Fruit fly (Drosophila melanogaster): ENCODE measurements around the gene rho-4.
A peak's percentile ranks its signal among the peaks of the same experiment; 100 is the strongest.
"Not testable (repeated sequence)": the region's sequence is repeated elsewhere in the genome, so short reads cannot be mapped to it uniquely, and the experiment has no call there.

Gene rho-4

dm6 chrX:11599589-11599988 is at the start of gene rho-4:
Gene rho-4, plus strand, starts transcription at chrX:11599838.
- TF ChIP-seq Abd-B, GATAd, usp (GFP tag; optimal IDR thresholded peaks at IDR 0.05): not testable (repeated sequence)

dm6 chrX:11550078-11550477 is 49.6 kb upstream of the rho-4 start:
- TF ChIP-seq foxo (GFP tag; optimal IDR thresholded peaks at IDR 0.05) (peak in 1 of 2 experiments; percentile 64), dmrt93B (GFP tag; optimal IDR thresholded peaks at IDR 0.05) (no peak), Sp1 (GFP tag; optimal IDR thresholded peaks at IDR 0.05) (peak; percentile 30), pan (optimal IDR thresholded peaks at IDR 0.05) (no peak), rgr (GFP tag; optimal IDR thresholded peaks at IDR 0.05) (peak; percentile 73), HLH106 (tag; optimal IDR thresholded peaks at IDR 0.05) (peak; percentile 48), OdsH (GFP tag; optimal IDR thresholded peaks at IDR 0.05) (peak; percentile 27), br (GFP tag; optimal IDR thresholded peaks at IDR 0.05) (peak; percentile 27), psq (GFP tag; optimal IDR thresholded peaks at IDR 0.05) (peak; percentile 25), h (GFP tag; optimal IDR thresholded peaks at IDR 0.05) (peak; percentile 66), fru (GFP tag; optimal IDR thresholded peaks at IDR 0.05) (peak; percentile 39), Myc (optimal IDR thresholded peaks at IDR 0.05) (no peak), ey (GFP tag; optimal IDR thresholded peaks at IDR 0.05) (peak; percentile 58), Hnf4 (GFP tag; optimal IDR thresholded peaks at IDR 0.05) (peak; percentile 20), dsf (GFP tag; optimal IDR thresholded peaks at IDR 0.05; ENCODE audit: borderline replicate concordance) (no peak), Jra (GFP tag; optimal IDR thresholded peaks at IDR 0.05) (no peak), jim (GFP tag; optimal IDR thresholded peaks at IDR 0.05) (no peak)

dm6 chrX:11555070-11555469 is 44.6 kb upstream of the rho-4 start:
- TF ChIP-seq lola (GFP tag; optimal IDR thresholded peaks at IDR 0.05) (no peak), Hnf4 (GFP tag; optimal IDR thresholded peaks at IDR 0.05) (peak; percentile 44), brk (GFP tag; optimal IDR thresholded peaks at IDR 0.05) (peak; percentile 18)

- no peak for TF ChIP-seq Hr83 (GFP tag; optimal IDR thresholded peaks at IDR 0.05; ENCODE audit: poor library complexity, severe bottlenecking)
- no peak for TF ChIP-seq tai (GFP tag; optimal IDR thresholded peaks at IDR 0.05)
- TF ChIP-seq lola (GFP tag; optimal IDR thresholded peaks at IDR 0.05), result no peak
- no peak for TF ChIP-seq brk (GFP tag; optimal IDR thresholded peaks at IDR 0.05)
- no peak for TF ChIP-seq jim (GFP tag; optimal IDR thresholded peaks at IDR 0.05)
- TF ChIP-seq CG9705 (GFP tag; optimal IDR thresholded peaks at IDR 0.05), result no peak
- no peak for TF ChIP-seq rgr (GFP tag; optimal IDR thresholded peaks at IDR 0.05)
- TF ChIP-seq Myc (optimal IDR thresholded peaks at IDR 0.05), result no peak
- TF ChIP-seq sage (GFP tag; optimal IDR thresholded peaks at IDR 0.05), result no peak
- no peak for TF ChIP-seq Hr78 (GFP tag; optimal IDR thresholded peaks at IDR 0.05)
- TF ChIP-seq GATAd (GFP tag; optimal IDR thresholded peaks at IDR 0.05), result no peak
- TF ChIP-seq Dfd (GFP tag; optimal IDR thresholded peaks at IDR 0.05), result no peak
- TF ChIP-seq Sp1 (GFP tag; optimal IDR thresholded peaks at IDR 0.05), result no peak
- no peak for TF ChIP-seq HLH106 (tag; optimal IDR thresholded peaks at IDR 0.05)
- no peak for TF ChIP-seq Rel (GFP tag; optimal IDR thresholded peaks at IDR 0.05)
- TF ChIP-seq Rel (tag; optimal IDR thresholded peaks at IDR 0.05), result no peak
- TF ChIP-seq CG32264 (GFP tag; optimal IDR thresholded peaks at IDR 0.05), result no peak
- TF ChIP-seq ey (GFP tag; optimal IDR thresholded peaks at IDR 0.05), result no peak
- no peak for TF ChIP-seq Jra (GFP tag; optimal IDR thresholded peaks at IDR 0.05)
These were observed 42.9 kb upstream of the rho-4 start for dm6 chrX:11556774-11557173.

dm6 chrX:11558389-11558908 is 41.2 kb upstream of the rho-4 start, which contains the start of gene CG1572:
Gene CG1572, minus strand, starts transcription at chrX:11558654.
- TF ChIP-seq ey (GFP tag; optimal IDR thresholded peaks at IDR 0.05), result no peak
- no peak for TF ChIP-seq OdsH (GFP tag; optimal IDR thresholded peaks at IDR 0.05)
- TF ChIP-seq h (GFP tag; optimal IDR thresholded peaks at IDR 0.05), result peak; percentile 49
- peak; percentile 48 for TF ChIP-seq rgr (GFP tag; optimal IDR thresholded peaks at IDR 0.05)
- peak; percentile 10 for TF ChIP-seq br (GFP tag; optimal IDR thresholded peaks at IDR 0.05)
- TF ChIP-seq pan (optimal IDR thresholded peaks at IDR 0.05), result peak; percentile 55
- no peak for TF ChIP-seq dl (GFP tag; optimal IDR thresholded peaks at IDR 0.05; ENCODE audit: insufficient read depth in 1 of 2, partially characterized antibody in 2 of 2)
- peak; percentile 25 for TF ChIP-seq fru (GFP tag; optimal IDR thresholded peaks at IDR 0.05)
- peak; percentile 11 for TF ChIP-seq psq (GFP tag; optimal IDR thresholded peaks at IDR 0.05)
- no peak for TF ChIP-seq Abd-B (GFP tag; optimal IDR thresholded peaks at IDR 0.05)
- no peak for TF ChIP-seq jim (GFP tag; optimal IDR thresholded peaks at IDR 0.05)
- TF ChIP-seq Dif (GFP tag; optimal IDR thresholded peaks at IDR 0.05; ENCODE audit: partially characterized antibody), result no peak
- TF ChIP-seq Hnf4 (GFP tag; optimal IDR thresholded peaks at IDR 0.05), result peak; percentile 19
- peak in 1 of 2 experiments; percentile 31 for TF ChIP-seq foxo (GFP tag; optimal IDR thresholded peaks at IDR 0.05)
- peak; percentile 57 for TF ChIP-seq woc (GFP tag; optimal IDR thresholded peaks at IDR 0.05)
- TF ChIP-seq tai (GFP tag; optimal IDR thresholded peaks at IDR 0.05), result no peak
- TF ChIP-seq GATAd (GFP tag; optimal IDR thresholded peaks at IDR 0.05), result no peak
- no peak for TF ChIP-seq Myc (optimal IDR thresholded peaks at IDR 0.05)
- TF ChIP-seq Hr83 (GFP tag; optimal IDR thresholded peaks at IDR 0.05; ENCODE audit: poor library complexity, severe bottlenecking), result peak; percentile 8
- TF ChIP-seq dsf (GFP tag; optimal IDR thresholded peaks at IDR 0.05; ENCODE audit: borderline replicate concordance), result no peak
- TF ChIP-seq sage (GFP tag; optimal IDR thresholded peaks at IDR 0.05), result no peak
- no peak for TF ChIP-seq Rel (GFP tag; optimal IDR thresholded peaks at IDR 0.05)
- peak; percentile 37 for TF ChIP-seq Rel (tag; optimal IDR thresholded peaks at IDR 0.05)
- no peak for TF ChIP-seq CG32264 (GFP tag; optimal IDR thresholded peaks at IDR 0.05)
- TF ChIP-seq Dfd (GFP tag; optimal IDR thresholded peaks at IDR 0.05), result no peak
- TF ChIP-seq usp (GFP tag; optimal IDR thresholded peaks at IDR 0.05), result no peak
- TF ChIP-seq Hr78 (GFP tag; optimal IDR thresholded peaks at IDR 0.05), result no peak
- no peak for TF ChIP-seq Mio (GFP tag; optimal IDR thresholded peaks at IDR 0.05)

All from whole organism, wandering third instar larva.